Worm (Caenorhabditis elegans) whole organism, young adult: ENCODE data around the gene nhr-96.

Source experiments
- B0261.1 ChIP-seq: sonication (generic microtip); optimal IDR thresholded peaks from 2 replicates; lab custom pipeline; 2016; ENCODE audit warnings: mild to moderate bottlenecking, missing genetic modification characterization, moderate library complexity, missing compliant biosample characterization
- D2030.7 ChIP-seq: fragments of 200-800 bp; sonication (Bioruptor generic); IDR thresholded peaks from 2 replicates; pipeline ENCODE4 v1.3.6; 2022; ENCODE audit warnings: missing genetic modification reagents, missing genetic modification characterization, missing compliant biosample characterization
- F37B4.10 ChIP-seq: fragments of 200-800 bp; sonication (Bioruptor generic); IDR thresholded peaks from 2 replicates; pipeline ENCODE4 v1.3.6; 2022; ENCODE audit warnings: missing genetic modification characterization, missing compliant biosample characterization
- F49E8.2 ChIP-seq: sonication (generic microtip); optimal IDR thresholded peaks from 3 replicates; lab custom pipeline; 2017; ENCODE audit warnings: missing genetic modification characterization, mild to moderate bottlenecking, missing compliant biosample characterization, antibody characterized with exemption, moderate library complexity; ENCODE audit not compliant: insufficient read depth
- F57A8.1 ChIP-seq: fragments of 200-800 bp; sonication (Bioruptor generic); optimal IDR thresholded peaks from 2 replicates; lab custom pipeline; 2018; ENCODE audit warnings: mild to moderate bottlenecking, missing genetic modification characterization, moderate library complexity, missing compliant biosample characterization
- K12H6.12 ChIP-seq: fragments of 200-800 bp; sonication (Bioruptor generic); optimal IDR thresholded peaks from 2 replicates; lab custom pipeline; 2018; ENCODE audit warnings: mild to moderate bottlenecking, missing genetic modification characterization, missing compliant biosample characterization
- T07F8.4 ChIP-seq: sonication (generic microtip); optimal IDR thresholded peaks from 2 replicates; lab custom pipeline; 2016; ENCODE audit warnings: mild to moderate bottlenecking, missing genetic modification characterization, moderate library complexity, missing compliant biosample characterization
- Y53G8AR.9 ChIP-seq: fragments of 200-800 bp; sonication (Bioruptor generic); conservative IDR thresholded peaks from 2 replicates; pipeline ENCODE4 v1.3.6; 2022; ENCODE audit warnings: missing genetic modification reagents, missing genetic modification characterization, missing compliant biosample characterization
- Y95B8A.8 ChIP-seq: fragments of 200-800 bp; sonication (Bioruptor generic); IDR thresholded peaks from 2 replicates; pipeline ENCODE4 v1.3.6; 2022; ENCODE audit warnings: missing genetic modification reagents, missing genetic modification characterization, missing compliant biosample characterization
- aptf-3 ChIP-seq: fragments of 200-800 bp; sonication (Bioruptor generic); IDR thresholded peaks from 2 replicates; pipeline ENCODE4 v1.3.6; 2022; ENCODE audit warnings: missing genetic modification characterization, missing compliant biosample characterization
- attf-5 ChIP-seq: fragments of 200-800 bp; sonication (Bioruptor generic); optimal IDR thresholded peaks from 2 replicates; lab custom pipeline; 2018; ENCODE audit warnings: mild to moderate bottlenecking, missing genetic modification characterization, missing compliant biosample characterization
- bed-1 ChIP-seq: fragments of 200-800 bp; sonication (Bioruptor generic); IDR thresholded peaks from 2 replicates; pipeline ENCODE4 v1.3.6; 2022; ENCODE audit warnings: missing genetic modification reagents, missing genetic modification characterization, missing compliant biosample characterization
- cebp-2 ChIP-seq: fragments of 200-800 bp; sonication (Bioruptor generic); IDR thresholded peaks from 2 replicates; pipeline ENCODE4 v1.3.6; 2022; ENCODE audit warnings: missing genetic modification characterization, missing compliant biosample characterization
- ceh-27 ChIP-seq: fragments of 200-800 bp; sonication (Bioruptor generic); optimal IDR thresholded peaks from 2 replicates; lab custom pipeline; 2018; ENCODE audit warnings: mild to moderate bottlenecking, missing genetic modification characterization, moderate library complexity, missing compliant biosample characterization
- chd-7 ChIP-seq: sonication (generic microtip); optimal IDR thresholded peaks from 2 replicates; lab custom pipeline; 2016; ENCODE audit warnings: mild to moderate bottlenecking, missing genetic modification characterization, moderate library complexity, missing compliant biosample characterization
- die-1 ChIP-seq: sonication (generic microtip); optimal IDR thresholded peaks from 2 replicates; lab custom pipeline; 2016; ENCODE audit warnings: missing genotype, mild to moderate bottlenecking, missing genetic modification characterization, missing compliant biosample characterization
- egl-18 ChIP-seq: fragments of 200-800 bp; sonication (Bioruptor generic); IDR thresholded peaks from 2 replicates; pipeline ENCODE4 v1.3.6; 2022; ENCODE audit warnings: missing genetic modification reagents, missing genetic modification characterization, missing compliant biosample characterization
- ekl-4 ChIP-seq: fragments of 200-800 bp; sonication (Bioruptor generic); IDR thresholded peaks from 2 replicates; pipeline ENCODE4 v1.3.6; 2022; ENCODE audit warnings: missing genetic modification reagents, missing genetic modification characterization, missing compliant biosample characterization
- fkh-3 ChIP-seq: sonication (generic microtip); optimal IDR thresholded peaks from 2 replicates; lab custom pipeline; 2016; ENCODE audit warnings: mild to moderate bottlenecking, missing genetic modification characterization, missing compliant biosample characterization
- gei-17 ChIP-seq: fragments of 200-800 bp; sonication (Bioruptor generic); optimal IDR thresholded peaks from 2 replicates; lab custom pipeline; 2018; ENCODE audit warnings: mild to moderate bottlenecking, missing genetic modification characterization, missing compliant biosample characterization
- hlh-12 ChIP-seq: sonication (generic microtip); optimal IDR thresholded peaks from 2 replicates; lab custom pipeline; 2016; ENCODE audit warnings: missing genetic modification characterization, missing compliant biosample characterization
- hmg-1.2 ChIP-seq: fragments of 200-800 bp; sonication (Bioruptor generic); IDR thresholded peaks from 2 replicates; pipeline ENCODE4 v1.3.6; 2022; ENCODE audit warnings: missing genetic modification reagents, missing genetic modification characterization, missing compliant biosample characterization
- hrde-1 ChIP-seq: sonication (generic microtip); optimal IDR thresholded peaks from 2 replicates; lab custom pipeline; 2016; ENCODE audit warnings: missing genetic modification characterization, mild to moderate bottlenecking, missing compliant biosample characterization, moderate library complexity, missing genotype, missing genetic modification reagents, borderline replicate concordance
- lin-40 ChIP-seq: sonication (generic microtip); optimal IDR thresholded peaks from 2 replicates; lab custom pipeline; 2016; ENCODE audit warnings: missing genetic modification characterization, mild to moderate bottlenecking, missing compliant biosample characterization, missing genotype, missing genetic modification reagents
- lsy-27 ChIP-seq: sonication (generic microtip); optimal IDR thresholded peaks from 2 replicates; lab custom pipeline; 2017; ENCODE audit warnings: missing genetic modification characterization, mild to moderate bottlenecking, missing compliant biosample characterization, antibody characterized with exemption, missing genotype, borderline replicate concordance; ENCODE audit not compliant: insufficient read depth
- madf-6 ChIP-seq: fragments of 200-800 bp; sonication (Bioruptor generic); IDR thresholded peaks from 2 replicates; pipeline ENCODE4 v1.3.6; 2022; ENCODE audit warnings: missing genetic modification reagents, missing genetic modification characterization, missing compliant biosample characterization
- mel-28 ChIP-seq: sonication (generic microtip); optimal IDR thresholded peaks from 2 replicates; lab custom pipeline; 2016; ENCODE audit warnings: borderline replicate concordance, mild to moderate bottlenecking, missing genetic modification characterization, missing compliant biosample characterization
- mes-4 ChIP-seq: sonication (generic microtip); optimal IDR thresholded peaks from 2 replicates; lab custom pipeline; 2016; ENCODE audit warnings: missing genotype, missing genetic modification characterization, missing compliant biosample characterization
- mxl-1 ChIP-seq: sonication (generic microtip); optimal IDR thresholded peaks from 2 replicates; lab custom pipeline; 2016; ENCODE audit warnings: missing genetic modification characterization, missing compliant biosample characterization
- nfya-2 ChIP-seq: fragments of 200-800 bp; sonication (Bioruptor generic); IDR thresholded peaks from 2 replicates; pipeline ENCODE4 v1.3.6; 2022; ENCODE audit warnings: missing genetic modification reagents, missing genetic modification characterization, missing compliant biosample characterization
- nfyb-1 ChIP-seq: fragments of 200-800 bp; sonication (Bioruptor generic); IDR thresholded peaks from 2 replicates; pipeline ENCODE4 v1.3.6; 2022; ENCODE audit warnings: missing genetic modification reagents, missing genetic modification characterization, missing compliant biosample characterization
- nhr-80 ChIP-seq: sonication (generic microtip); optimal IDR thresholded peaks from 2 replicates; lab custom pipeline; 2016; ENCODE audit warnings: missing genetic modification characterization, missing compliant biosample characterization
- rpc-1 ChIP-seq, 2 experiments: fragments of 150-350 bp in 1 of 2; sonication (generic microtip) in 1 of 2; optimal IDR thresholded peaks; 2 replicates each; lab custom pipeline; 2014 to 2018; ENCODE audit warnings: missing biosample characterization in 1 of 2, missing genetic modification characterization in 1 of 2, missing genetic modification reagents in 1 of 2, missing genotype in 1 of 2
- sea-2 ChIP-seq: fragments of 200-800 bp; sonication (Bioruptor generic); IDR thresholded peaks from 2 replicates; pipeline ENCODE4 v1.3.6; 2022; ENCODE audit warnings: missing genetic modification characterization, missing compliant biosample characterization
- snpc-1.1 ChIP-seq: sonication (generic microtip); optimal IDR thresholded peaks from 2 replicates; lab custom pipeline; 2017; ENCODE audit warnings: missing genetic modification characterization, mild to moderate bottlenecking, missing compliant biosample characterization, antibody characterized with exemption, moderate library complexity, missing genotype, missing genetic modification reagents; ENCODE audit not compliant: insufficient read depth
- snpc-4 ChIP-seq, 5 experiments: fragments of 150-350 bp in 1 of 5; sonication (generic microtip) in 4 of 5; optimal IDR thresholded peaks; 2 replicates each; lab custom pipeline; 2014 to 2018; ENCODE audit warnings: missing genetic modification characterization in 5 of 5, missing biosample characterization in 3 of 5, antibody characterized with exemption in 2 of 5, mild to moderate bottlenecking in 2 of 5, missing compliant biosample characterization in 2 of 5, missing genotype in 2 of 5, moderate library complexity in 2 of 5, missing genetic modification reagents in 1 of 5
- somi-1 ChIP-seq: fragments of 200-800 bp; sonication (Bioruptor generic); optimal IDR thresholded peaks from 2 replicates; lab custom pipeline; 2018; ENCODE audit warnings: mild to moderate bottlenecking, missing genetic modification characterization, missing compliant biosample characterization
- tlf-1 ChIP-seq: fragments of 200-800 bp; sonication (Bioruptor generic); optimal IDR thresholded peaks from 2 replicates; lab custom pipeline; 2018; ENCODE audit warnings: mild to moderate bottlenecking, missing genetic modification characterization, missing compliant biosample characterization
- unc-130 ChIP-seq: sonication (generic microtip); optimal IDR thresholded peaks from 2 replicates; lab custom pipeline; 2016; ENCODE audit warnings: missing genetic modification reagents, missing genetic modification characterization, missing compliant biosample characterization
- unc-62 ChIP-seq: fragments of 150-350 bp; optimal IDR thresholded peaks from 2 replicates; lab custom pipeline; 2014; ENCODE audit warnings: missing biosample characterization, missing genetic modification reagents, missing genetic modification characterization
- ztf-28 ChIP-seq: fragments of 200-800 bp; sonication (Bioruptor generic); IDR thresholded peaks from 2 replicates; pipeline ENCODE4 v1.3.6; 2022; ENCODE audit warnings: missing genetic modification reagents, missing genetic modification characterization, missing compliant biosample characterization
- ztf-6 ChIP-seq: fragments of 200-800 bp; sonication (Bioruptor generic); IDR thresholded peaks from 2 replicates; pipeline ENCODE4 v1.3.6; 2022; ENCODE audit warnings: missing genetic modification reagents, missing genetic modification characterization, missing compliant biosample characterization

Gene nhr-96

ce11 chrV:2218803-2219202 is 14.5 kb upstream of the nhr-96 start, which contains the start of gene nhr-56 (continued):
- TF ChIP-seq mes-4 (tag; lab: Kevin White, UChicago), result no peak
- no peak for TF ChIP-seq lin-40 (tag; lab: Kevin White, UChicago)
- peak; percentile 23; the same call in 1 of the 2 replicates for TF ChIP-seq hmg-1.2
- TF ChIP-seq F37B4.10, result no peak
- no peak for TF ChIP-seq somi-1 (GFP tag; lab: Kevin White, UChicago)
- TF ChIP-seq D2030.7 (GFP tag; lab: Robert Waterston, UW), result no peak
- TF ChIP-seq nhr-80 (tag; lab: Kevin White, UChicago), result peak; percentile 68
- TF ChIP-seq attf-5 (GFP tag; lab: Kevin White, UChicago), result peak; percentile 91
- TF ChIP-seq nfya-2, result no peak
- no peak for TF ChIP-seq snpc-4 (GFP tag; optimal IDR thresholded peaks at IDR 0.05; lab: Kevin White, UChicago)
- no peak for TF ChIP-seq snpc-4 (tag; optimal IDR thresholded peaks at IDR 0.05; lab: Kevin White, UChicago)
- TF ChIP-seq F57A8.1, result no peak
- no peak for TF ChIP-seq bed-1 (GFP tag; lab: Robert Waterston, UW)
- no peak for TF ChIP-seq B0261.1
- no peak for TF ChIP-seq rpc-1 (optimal IDR thresholded peaks at IDR 0.05; lab: Kevin White, UChicago)
- no peak for TF ChIP-seq rpc-1 (tag; optimal IDR thresholded peaks at IDR 0.05; lab: Kevin White, UChicago)
- TF ChIP-seq mel-28 (tag; lab: Kevin White, UChicago), result no peak
- TF ChIP-seq hrde-1 (tag; lab: Kevin White, UChicago), result no peak
- no peak for TF ChIP-seq T07F8.4 (tag; lab: Kevin White, UChicago)
- TF ChIP-seq, all 124 proteins: peak for 5

ce11 chrV:2221764-2222163 is 11.5 kb upstream of the nhr-96 start, which contains the start of gene nhr-128:
Gene nhr-128 (plus strand): TSS chrV:2222064.
- TF ChIP-seq lsy-27 (tag; lab: Kevin White, UChicago), result no peak
- TF ChIP-seq D2030.7 (GFP tag; lab: Robert Waterston, UW), result no peak
- no peak for TF ChIP-seq ekl-4 (GFP tag; lab: Robert Waterston, UW)
- TF ChIP-seq madf-6 (GFP tag; lab: Robert Waterston, UW), result no peak
- no peak for TF ChIP-seq ceh-27 (GFP tag; lab: Kevin White, UChicago)
- TF ChIP-seq die-1 (tag; lab: Kevin White, UChicago), result no peak
- TF ChIP-seq F57A8.1, result no peak
- TF ChIP-seq sea-2 (GFP tag; lab: Robert Waterston, UW), result no peak

- TF ChIP-seq hlh-12 (no peak), Y53G8AR.9 (no peak), snpc-4 (GFP tag; optimal IDR thresholded peaks at IDR 0.05; lab: Kevin White, UChicago) (no peak), snpc-4 (tag; optimal IDR thresholded peaks at IDR 0.05; lab: Kevin White, UChicago) (no peak), egl-18 (GFP tag; lab: Robert Waterston, UW) (no peak), K12H6.12 (tag; lab: Kevin White, UChicago) (no peak), chd-7 (tag; lab: Kevin White, UChicago) (no peak), mxl-1 (tag; lab: Kevin White, UChicago) (no peak), T07F8.4 (tag; lab: Kevin White, UChicago) (no peak), unc-62 (GFP tag; lab: Kevin White, UChicago) (no peak), ztf-6 (GFP tag; lab: Robert Waterston, UW) (no peak), F57A8.1 (no peak)
Observed at ce11 chrV:2225130-2225529, 8.1 kb upstream of the nhr-96 start, which contains the start of gene nhr-103. Gene nhr-103 (plus strand): TSS chrV:2225430.

ce11 chrV:2226903-2227302 is 6.4 kb upstream of the nhr-96 start, which contains the start of gene nhr-18:
Gene nhr-18 (plus strand): TSS chrV:2227203.
- TF ChIP-seq mxl-1 (tag; lab: Kevin White, UChicago), result no peak
- no peak for TF ChIP-seq gei-17 (GFP tag; lab: Kevin White, UChicago)
- no peak for TF ChIP-seq F49E8.2 (tag; lab: Kevin White, UChicago)
- no peak for TF ChIP-seq unc-130 (GFP tag; lab: Kevin White, UChicago)
- TF ChIP-seq cebp-2 (GFP tag; lab: Robert Waterston, UW), result no peak
- no peak for TF ChIP-seq Y53G8AR.9
- no peak for TF ChIP-seq aptf-3 (GFP tag; lab: Robert Waterston, UW)
- TF ChIP-seq fkh-3, result no peak
- no peak for TF ChIP-seq tlf-1 (GFP tag; lab: Kevin White, UChicago)
- no peak for TF ChIP-seq nfyb-1 (GFP tag; lab: Robert Waterston, UW)
- no peak for TF ChIP-seq bed-1 (GFP tag; lab: Robert Waterston, UW)
- no peak for TF ChIP-seq snpc-1.1 (tag; lab: Kevin White, UChicago)
- TF ChIP-seq K12H6.12 (tag; lab: Kevin White, UChicago), result no peak
- TF ChIP-seq ztf-28 (GFP tag; lab: Robert Waterston, UW), result no peak
- no peak for TF ChIP-seq somi-1 (GFP tag; lab: Kevin White, UChicago)
- no peak for TF ChIP-seq Y95B8A.8 (GFP tag; lab: Robert Waterston, UW)
